Worm (Caenorhabditis elegans) whole organism, young adult: ENCODE data around the gene T21D9.2.

Experiments
- B0019.2 ChIP-seq: fragments of 200-800 bp; sonication (Bioruptor generic); conservative IDR thresholded peaks from 2 replicates; pipeline ENCODE4 v1.3.6; 2022; ENCODE audit warnings: missing genetic modification reagents, missing genetic modification characterization, missing compliant biosample characterization
- B0336.3 ChIP-seq: fragments of 200-800 bp; sonication (Bioruptor generic); IDR thresholded peaks from 2 replicates; pipeline ENCODE4 v1.3.6; 2022; ENCODE audit warnings: missing genetic modification characterization, missing compliant biosample characterization
- F33H1.4 ChIP-seq: fragments of 200-800 bp; sonication (Bioruptor generic); IDR thresholded peaks from 2 replicates; pipeline ENCODE4 v1.3.6; 2022; ENCODE audit warnings: missing genetic modification reagents, missing genetic modification characterization, missing compliant biosample characterization
- F37B4.10 ChIP-seq: fragments of 200-800 bp; sonication (Bioruptor generic); IDR thresholded peaks from 2 replicates; pipeline ENCODE4 v1.3.6; 2022; ENCODE audit warnings: missing genetic modification characterization, missing compliant biosample characterization
- F57C9.4 ChIP-seq: sonication (generic microtip); optimal IDR thresholded peaks from 2 replicates; lab custom pipeline; 2017; ENCODE audit warnings: mild to moderate bottlenecking, missing genetic modification characterization, missing compliant biosample characterization
- Y53F4B.3 ChIP-seq: fragments of 200-800 bp; sonication (Bioruptor generic); IDR thresholded peaks from 2 replicates; pipeline ENCODE4 v1.3.6; 2022; ENCODE audit warnings: missing genetic modification reagents, missing genetic modification characterization, missing compliant biosample characterization
- Y56A3A.18 ChIP-seq: fragments of 200-800 bp; sonication (Bioruptor generic); IDR thresholded peaks from 2 replicates; pipeline ENCODE4 v1.3.6; 2022; ENCODE audit warnings: missing genetic modification reagents, missing genetic modification characterization, missing compliant biosample characterization
- Y67H2A.10 ChIP-seq: fragments of 200-800 bp; sonication (Bioruptor generic); conservative IDR thresholded peaks from 2 replicates; pipeline ENCODE4 v1.3.6; 2022; ENCODE audit warnings: missing genetic modification reagents, missing genetic modification characterization, missing compliant biosample characterization
- aptf-2 ChIP-seq: fragments of 200-800 bp; sonication (Bioruptor generic); conservative IDR thresholded peaks from 2 replicates; pipeline ENCODE4 v1.3.6; 2022; ENCODE audit warnings: missing genetic modification reagents, missing genetic modification characterization, missing compliant biosample characterization
- attf-6 ChIP-seq: fragments of 200-800 bp; sonication (Bioruptor generic); IDR thresholded peaks from 2 replicates; pipeline ENCODE4 v1.3.6; 2022; ENCODE audit warnings: missing genetic modification reagents, missing genetic modification characterization, missing compliant biosample characterization
- bed-1 ChIP-seq: fragments of 200-800 bp; sonication (Bioruptor generic); IDR thresholded peaks from 2 replicates; pipeline ENCODE4 v1.3.6; 2022; ENCODE audit warnings: missing genetic modification reagents, missing genetic modification characterization, missing compliant biosample characterization
- ceh-91 ChIP-seq: fragments of 200-800 bp; sonication (Bioruptor generic); IDR thresholded peaks from 2 replicates; pipeline ENCODE4 v1.3.6; 2022; ENCODE audit warnings: missing genetic modification reagents, missing genetic modification characterization, missing compliant biosample characterization
- dpff-1 ChIP-seq: sonication (generic microtip); optimal IDR thresholded peaks from 2 replicates; lab custom pipeline; 2017; ENCODE audit warnings: mild to moderate bottlenecking, missing genetic modification characterization, missing compliant biosample characterization
- efl-1 ChIP-seq: fragments of 150-350 bp; optimal IDR thresholded peaks from 2 replicates; lab custom pipeline; 2014; ENCODE audit warnings: missing biosample characterization, missing genetic modification reagents, missing genetic modification characterization
- egrh-3 ChIP-seq: fragments of 200-800 bp; sonication (Bioruptor generic); IDR thresholded peaks from 2 replicates; pipeline ENCODE4 v1.3.6; 2022; ENCODE audit warnings: missing genetic modification reagents, missing genetic modification characterization, missing compliant biosample characterization
- ekl-4 ChIP-seq: fragments of 200-800 bp; sonication (Bioruptor generic); IDR thresholded peaks from 2 replicates; pipeline ENCODE4 v1.3.6; 2022; ENCODE audit warnings: missing genetic modification reagents, missing genetic modification characterization, missing compliant biosample characterization
- lin-26 ChIP-seq: fragments of 200-800 bp; sonication (Bioruptor generic); IDR thresholded peaks from 2 replicates; pipeline ENCODE4 v1.3.6; 2022; ENCODE audit warnings: missing genetic modification reagents, missing genetic modification characterization, missing compliant biosample characterization
- lir-1 ChIP-seq: fragments of 200-800 bp; sonication (Bioruptor generic); conservative IDR thresholded peaks from 2 replicates; pipeline ENCODE4 v1.3.6; 2022; ENCODE audit warnings: missing genetic modification reagents, missing genetic modification characterization, missing compliant biosample characterization
- lsl-1 ChIP-seq: fragments of 200-800 bp; sonication (Bioruptor generic); optimal IDR thresholded peaks from 2 replicates; lab custom pipeline; 2018; ENCODE audit warnings: mild to moderate bottlenecking, missing genetic modification characterization, moderate library complexity, missing compliant biosample characterization
- mcd-1 ChIP-seq: fragments of 200-800 bp; sonication (Bioruptor generic); IDR thresholded peaks from 2 replicates; pipeline ENCODE4 v1.3.6; 2022; ENCODE audit warnings: missing genetic modification reagents, missing genetic modification characterization, missing compliant biosample characterization
- nhr-80 ChIP-seq: sonication (generic microtip); optimal IDR thresholded peaks from 2 replicates; lab custom pipeline; 2016; ENCODE audit warnings: missing genetic modification characterization, missing compliant biosample characterization
- pbrm-1 ChIP-seq: fragments of 200-800 bp; sonication (Bioruptor generic); IDR thresholded peaks from 2 replicates; pipeline ENCODE4 v1.3.6; 2022; ENCODE audit warnings: missing genetic modification reagents, missing genetic modification characterization, missing compliant biosample characterization
- rcor-1 ChIP-seq: fragments of 200-800 bp; sonication (Bioruptor generic); IDR thresholded peaks from 2 replicates; pipeline ENCODE4 v1.3.6; 2022; ENCODE audit warnings: missing genetic modification reagents, missing genetic modification characterization, missing compliant biosample characterization
- snpc-1.3 ChIP-seq: sonication (generic microtip); optimal IDR thresholded peaks from 2 replicates; lab custom pipeline; 2017; ENCODE audit warnings: missing genetic modification characterization, mild to moderate bottlenecking, missing compliant biosample characterization, antibody characterized with exemption, moderate library complexity, missing genotype, missing genetic modification reagents; ENCODE audit not compliant: insufficient read depth
- snpc-4 ChIP-seq, 5 experiments: fragments of 150-350 bp in 1 of 5; sonication (generic microtip) in 4 of 5; optimal IDR thresholded peaks; 2 replicates each; lab custom pipeline; 2014 to 2018; ENCODE audit warnings: missing genetic modification characterization in 5 of 5, missing biosample characterization in 3 of 5, antibody characterized with exemption in 2 of 5, mild to moderate bottlenecking in 2 of 5, missing compliant biosample characterization in 2 of 5, missing genotype in 2 of 5, moderate library complexity in 2 of 5, missing genetic modification reagents in 1 of 5
- ztf-25 ChIP-seq: fragments of 200-800 bp; sonication (Bioruptor generic); IDR thresholded peaks from 2 replicates; pipeline ENCODE4 v1.3.6; 2022; ENCODE audit warnings: missing genetic modification reagents, missing genetic modification characterization, missing compliant biosample characterization
- ztf-26 ChIP-seq: sonication (generic microtip); optimal IDR thresholded peaks from 2 replicates; lab custom pipeline; 2017; ENCODE audit warnings: missing genetic modification characterization, missing compliant biosample characterization
- ztf-28 ChIP-seq: fragments of 200-800 bp; sonication (Bioruptor generic); IDR thresholded peaks from 2 replicates; pipeline ENCODE4 v1.3.6; 2022; ENCODE audit warnings: missing genetic modification reagents, missing genetic modification characterization, missing compliant biosample characterization
- ztf-6 ChIP-seq: fragments of 200-800 bp; sonication (Bioruptor generic); IDR thresholded peaks from 2 replicates; pipeline ENCODE4 v1.3.6; 2022; ENCODE audit warnings: missing genetic modification reagents, missing genetic modification characterization, missing compliant biosample characterization

The T21D9.2 gene

ce11 chrX:2057828-2058418 is 38.8 kb downstream of the T21D9.2 start (continued):
- TF ChIP-seq mcd-1 (GFP tag; lab: Robert Waterston, UW), result peak; percentile 61; the same call in 1 of the 2 replicates
- peak; percentile 98 for TF ChIP-seq ekl-4 (GFP tag; lab: Robert Waterston, UW)
- TF ChIP-seq Y56A3A.18 (GFP tag; lab: Robert Waterston, UW), result peak; percentile 91; the same call in 1 of the 2 replicates
- peak; percentile 93 for TF ChIP-seq B0019.2 (GFP tag; lab: Robert Waterston, UW)
- peak; percentile 98 for TF ChIP-seq rcor-1
- TF ChIP-seq Y67H2A.10 (GFP tag; lab: Robert Waterston, UW), result peak; percentile 89
- TF ChIP-seq ztf-6 (GFP tag; lab: Robert Waterston, UW), result peak; percentile 92
- TF ChIP-seq attf-6 (GFP tag; lab: Robert Waterston, UW), result peak; percentile 92
- TF ChIP-seq ceh-91 (GFP tag; lab: Robert Waterston, UW), result peak; percentile 77
- peak; percentile 96 for TF ChIP-seq egrh-3 (GFP tag; lab: Robert Waterston, UW)
- TF ChIP-seq ztf-25 (GFP tag; lab: Robert Waterston, UW), result peak; percentile 98; the same call in 1 of the 2 replicates
- TF ChIP-seq, all 124 proteins: peak for 43; not testable (repeated sequence) for 81

- TF ChIP-seq egrh-3 (GFP tag; lab: Robert Waterston, UW), result peak; percentile 90
- peak; percentile 61; the same call in 1 of the 2 replicates for TF ChIP-seq Y53F4B.3
Measured at ce11 chrX:2056875-2057274, 39.8 kb downstream of the T21D9.2 start.

- peak; percentile 39 for TF ChIP-seq nhr-80 (tag; lab: Kevin White, UChicago)
- no peak for TF ChIP-seq B0336.3 (GFP tag; lab: Robert Waterston, UW)
Measured at ce11 chrX:2051602-2052001, 45.1 kb downstream of the T21D9.2 start, which contains the start of gene Y102A11A.1. Gene Y102A11A.1, plus strand, starts transcription at chrX:2051824.

ce11 chrX:2050212-2050611 is 46.5 kb downstream of the T21D9.2 start:
- TF ChIP-seq F57C9.4 (tag; lab: Kevin White, UChicago) (no peak), pbrm-1 (GFP tag; lab: Robert Waterston, UW) (no peak), snpc-4 (GFP tag; optimal IDR thresholded peaks at IDR 0.05; lab: Kevin White, UChicago) (no peak), snpc-4 (tag; optimal IDR thresholded peaks at IDR 0.05; lab: Kevin White, UChicago) (no peak), snpc-1.3 (tag; lab: Kevin White, UChicago) (no peak)

- TF ChIP-seq lsl-1 (no peak), ztf-26 (tag; lab: Kevin White, UChicago) (no peak), lir-1 (GFP tag; lab: Robert Waterston, UW) (no peak), dpff-1 (no peak), efl-1 (no peak), F37B4.10 (GFP tag; lab: Robert Waterston, UW) (no peak), aptf-2 (GFP tag; lab: Robert Waterston, UW) (no peak), Y56A3A.18 (GFP tag; lab: Robert Waterston, UW) (no peak), bed-1 (GFP tag; lab: Robert Waterston, UW) (no peak), F33H1.4 (no peak), lin-26 (no peak), ztf-28 (GFP tag; lab: Robert Waterston, UW) (no peak)
Measured at ce11 chrX:2048865-2049405, 47.8 kb downstream of the T21D9.2 start.
